Worm (Caenorhabditis elegans) whole organism, L4 larva: ENCODE results near the gene F16G10.1.

Experiments
- T20F7.1 ChIP-seq: fragments of 200-800 bp; sonication (Bioruptor generic); optimal IDR thresholded peaks from 2 replicates; lab custom pipeline; 2018; ENCODE audit warnings: mild to moderate bottlenecking, missing genetic modification characterization, missing compliant biosample characterization
- Y105C5A.15 ChIP-seq: fragments of 200-800 bp; sonication (Bioruptor generic); IDR thresholded peaks from 2 replicates; pipeline ENCODE4 v1.3.6; 2022; ENCODE audit warnings: missing genetic modification characterization, missing compliant biosample characterization
- ZK546.5 ChIP-seq, 2 experiments: sonication (generic microtip); optimal IDR thresholded peaks; 2 replicates each; lab custom pipeline; 2017; ENCODE audit warnings: missing biosample characterization in 2 of 2, missing genetic modification characterization in 2 of 2
- aha-1 ChIP-seq: fragments of 150-350 bp; peaks from one replicate; lab custom pipeline; 2014; ENCODE audit warnings: missing biosample characterization, missing genetic modification characterization
- ceh-62 ChIP-seq: sonication (generic microtip); optimal IDR thresholded peaks from 2 replicates; lab custom pipeline; 2017; ENCODE audit warnings: missing biosample characterization, missing genetic modification characterization
- ceh-82 ChIP-seq: sonication (generic microtip); optimal IDR thresholded peaks from 2 replicates; lab custom pipeline; 2017; ENCODE audit warnings: missing biosample characterization, missing genetic modification characterization
- ces-1 ChIP-seq: fragments of 150-350 bp; sonication (generic microtip); optimal IDR thresholded peaks from 4 replicates; lab custom pipeline; 2014; ENCODE audit warnings: missing biosample characterization, missing genetic modification reagents, missing genetic modification characterization
- daf-16 ChIP-seq, 3 experiments: sonication (generic microtip); optimal IDR thresholded peaks; 2 replicates each; lab custom pipeline; 2016 to 2017; ENCODE audit warnings: missing genetic modification characterization in 3 of 3, missing genetic modification reagents in 3 of 3, mild to moderate bottlenecking in 2 of 3, missing compliant biosample characterization in 2 of 3, missing biosample characterization in 1 of 3, moderate library complexity in 1 of 3
- dmd-8 ChIP-seq: fragments of 200-800 bp; sonication (Bioruptor generic); IDR thresholded peaks from 2 replicates; pipeline ENCODE4 v1.3.6; 2022; ENCODE audit warnings: missing genetic modification characterization, missing compliant biosample characterization
- dpl-1 ChIP-seq: fragments of 150-350 bp; optimal IDR thresholded peaks from 2 replicates; lab custom pipeline; 2014; ENCODE audit warnings: missing biosample characterization, missing genetic modification reagents, missing genetic modification characterization
- dve-1 ChIP-seq: sonication (generic microtip); optimal IDR thresholded peaks from 2 replicates; lab custom pipeline; 2017; ENCODE audit warnings: antibody characterized with exemption, mild to moderate bottlenecking, missing genetic modification characterization, missing compliant biosample characterization; ENCODE audit not compliant: insufficient read depth
- fos-1 ChIP-seq: fragments of 150-350 bp; optimal IDR thresholded peaks from 2 replicates; lab custom pipeline; 2014; ENCODE audit warnings: missing biosample characterization, missing genetic modification characterization
- hlh-30 ChIP-seq: sonication (generic microtip); optimal IDR thresholded peaks from 2 replicates; lab custom pipeline; 2017; ENCODE audit warnings: antibody characterized with exemption, mild to moderate bottlenecking, missing genetic modification characterization, missing compliant biosample characterization; ENCODE audit not compliant: insufficient read depth
- jun-1 ChIP-seq: fragments of 150-350 bp; optimal IDR thresholded peaks from 2 replicates; lab custom pipeline; 2014; ENCODE audit warnings: missing biosample characterization, missing genetic modification reagents, missing genetic modification characterization
- madf-5 ChIP-seq, 2 experiments: fragments of 200-800 bp; sonication (Bioruptor generic); IDR thresholded peaks; 2 replicates each; pipeline ENCODE4 v1.3.6; 2022; ENCODE audit warnings: missing compliant biosample characterization in 2 of 2, missing genetic modification characterization in 2 of 2
- mes-2 ChIP-seq: sonication (generic microtip); optimal IDR thresholded peaks from 2 replicates; lab custom pipeline; 2016; ENCODE audit warnings: missing genotype, mild to moderate bottlenecking, missing genetic modification characterization, missing compliant biosample characterization; ENCODE audit not compliant: poor library complexity, severe bottlenecking
- mxl-3 ChIP-seq: fragments of 200-800 bp; sonication (Bioruptor generic); optimal IDR thresholded peaks from 2 replicates; lab custom pipeline; 2018; ENCODE audit warnings: mild to moderate bottlenecking, missing genetic modification characterization, missing compliant biosample characterization
- nhr-102 ChIP-seq: sonication (generic microtip); optimal IDR thresholded peaks from 2 replicates; lab custom pipeline; 2016; ENCODE audit warnings: mild to moderate bottlenecking, missing genetic modification characterization, moderate library complexity, missing compliant biosample characterization
- nhr-11 ChIP-seq: fragments of 150-350 bp; optimal IDR thresholded peaks from 2 replicates; lab custom pipeline; 2014; ENCODE audit warnings: missing biosample characterization, missing genetic modification characterization
- nhr-237 ChIP-seq: sonication (generic microtip); optimal IDR thresholded peaks from 2 replicates; lab custom pipeline; 2017; ENCODE audit warnings: missing biosample characterization, missing genetic modification characterization
- nhr-28 ChIP-seq: fragments of 150-350 bp; optimal IDR thresholded peaks from 2 replicates; lab custom pipeline; 2014; ENCODE audit warnings: missing biosample characterization, missing genetic modification characterization
- nhr-41 ChIP-seq: fragments of 200-800 bp; sonication (Bioruptor generic); IDR thresholded peaks from 2 replicates; pipeline ENCODE4 v1.3.6; 2022; ENCODE audit warnings: missing genetic modification reagents, missing genetic modification characterization, missing compliant biosample characterization
- nhr-76 ChIP-seq: fragments of 150-350 bp; optimal IDR thresholded peaks from 2 replicates; lab custom pipeline; 2014; ENCODE audit warnings: missing biosample characterization, missing genetic modification characterization
- pha-4 ChIP-seq, 2 experiments: fragments of 150-350 bp in 1 of 2; fragments of 200-800 bp in 1 of 2; sonication (Bioruptor generic) in 1 of 2; IDR thresholded peaks in 1 of 2; optimal IDR thresholded peaks in 1 of 2; 2 replicates each; pipeline versions ENCODE4 v1.3.6 to Lab custom; 2014 to 2022; ENCODE audit warnings: missing genetic modification characterization in 2 of 2, missing genetic modification reagents in 2 of 2, missing biosample characterization in 1 of 2, missing compliant biosample characterization in 1 of 2
- php-3 ChIP-seq: fragments of 200-800 bp; sonication (Bioruptor generic); IDR thresholded peaks from 2 replicates; pipeline ENCODE4 v1.3.6; 2022; ENCODE audit warnings: missing genetic modification reagents, missing genetic modification characterization, missing compliant biosample characterization
- pqm-1 ChIP-seq: sonication (generic microtip); optimal IDR thresholded peaks from 2 replicates; lab custom pipeline; 2017; ENCODE audit warnings: missing biosample characterization, missing genetic modification characterization
- saeg-2 ChIP-seq: fragments of 200-800 bp; sonication (Bioruptor generic); IDR thresholded peaks from 2 replicates; pipeline ENCODE4 v1.3.6; 2022; ENCODE audit warnings: missing genetic modification reagents, missing genetic modification characterization, missing compliant biosample characterization
- sdz-12 ChIP-seq: fragments of 200-800 bp; sonication (Bioruptor generic); optimal IDR thresholded peaks from 2 replicates; lab custom pipeline; 2018; ENCODE audit warnings: mild to moderate bottlenecking, missing genetic modification characterization, missing compliant biosample characterization
- set-16 ChIP-seq: fragments of 200-800 bp; sonication (Bioruptor generic); IDR thresholded peaks from 2 replicates; pipeline ENCODE4 v1.3.6; 2022; ENCODE audit warnings: missing genetic modification reagents, missing genetic modification characterization, missing compliant biosample characterization
- tag-97 ChIP-seq: fragments of 200-800 bp; sonication (Bioruptor generic); IDR thresholded peaks from 2 replicates; pipeline ENCODE4 v1.3.6; 2022; ENCODE audit warnings: missing genetic modification characterization, missing compliant biosample characterization
- unc-62 ChIP-seq, 3 experiments: fragments of 150-350 bp in 1 of 3; sonication (generic microtip); optimal IDR thresholded peaks in 2 of 3; peaks in 1 of 3; 1 replicate in 1 of 3; 2 replicates in 2 of 3; lab custom pipeline; 2014 to 2017; ENCODE audit warnings: missing biosample characterization in 3 of 3, missing genetic modification characterization in 3 of 3, missing genetic modification reagents in 3 of 3, missing genotype in 1 of 3
- zfp-3 ChIP-seq: fragments of 200-800 bp; sonication (Bioruptor generic); conservative IDR thresholded peaks from 2 replicates; pipeline ENCODE4 v1.3.6; 2022; ENCODE audit warnings: missing genetic modification reagents, missing genetic modification characterization, missing compliant biosample characterization
- zip-11 ChIP-seq: fragments of 200-800 bp; sonication (Bioruptor generic); IDR thresholded peaks from 2 replicates; pipeline ENCODE4 v1.3.6; 2022; ENCODE audit warnings: missing genetic modification characterization, missing compliant biosample characterization
- ztf-11 ChIP-seq: fragments of 150-350 bp; optimal IDR thresholded peaks from 2 replicates; lab custom pipeline; 2014; ENCODE audit warnings: missing biosample characterization, missing genetic modification characterization

Gene F16G10.1

DNA sequence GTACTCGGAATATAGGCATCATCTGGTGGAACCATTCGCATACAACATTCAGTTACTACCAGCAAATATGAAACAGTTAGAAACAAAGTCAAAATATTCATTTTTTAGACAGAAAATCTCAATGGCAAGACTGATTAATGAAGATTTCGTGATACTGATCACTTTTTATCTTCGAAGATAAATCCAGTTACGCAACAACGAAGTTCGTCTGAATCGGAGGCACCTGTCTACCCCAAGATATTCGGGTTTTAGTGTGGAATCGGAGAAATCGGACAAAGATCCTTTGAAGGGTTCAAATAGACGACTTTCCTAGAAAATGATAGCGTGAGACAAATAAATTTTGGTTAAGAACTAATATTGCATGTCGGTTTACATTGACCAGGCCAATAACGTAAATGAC lies 8.2 kb upstream of the F16G10.1 start, which contains the start of gene F16G10.13 (continued):
- TF ChIP-seq dmd-8 (GFP tag; lab: Robert Waterston, UW) = no peak
- TF ChIP-seq zip-11 (GFP tag; lab: Robert Waterston, UW) = no peak

DNA sequence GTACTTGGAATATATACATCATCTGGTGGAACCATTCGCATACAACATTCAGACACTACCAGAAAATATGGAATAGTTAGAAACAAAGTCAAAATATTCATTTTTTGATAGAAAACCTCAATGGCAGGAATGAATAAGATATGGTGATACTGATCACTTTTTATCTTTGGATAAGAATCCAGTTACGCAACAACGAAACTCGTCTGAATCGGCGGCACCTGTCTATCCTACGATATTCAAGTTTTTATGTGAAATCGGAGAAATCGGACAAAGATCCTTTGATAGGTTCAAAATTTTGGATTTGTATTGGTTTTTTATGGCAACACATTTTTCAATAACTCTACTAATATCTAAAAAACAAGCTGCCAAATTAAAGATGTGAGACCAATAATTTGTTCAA lies 5.2 kb upstream of the F16G10.1 start, which contains the start of gene F16G10.14:
F16G10.14 (minus strand) TSS at position 101 of the 400 bp plus-strand sequence.
- TF ChIP-seq saeg-2 (GFP tag; lab: Robert Waterston, UW) = no peak
- TF ChIP-seq ZK546.5 (tag; optimal IDR thresholded peaks at IDR 0.05; lab: Kevin White, UChicago) = no peak

DNA sequence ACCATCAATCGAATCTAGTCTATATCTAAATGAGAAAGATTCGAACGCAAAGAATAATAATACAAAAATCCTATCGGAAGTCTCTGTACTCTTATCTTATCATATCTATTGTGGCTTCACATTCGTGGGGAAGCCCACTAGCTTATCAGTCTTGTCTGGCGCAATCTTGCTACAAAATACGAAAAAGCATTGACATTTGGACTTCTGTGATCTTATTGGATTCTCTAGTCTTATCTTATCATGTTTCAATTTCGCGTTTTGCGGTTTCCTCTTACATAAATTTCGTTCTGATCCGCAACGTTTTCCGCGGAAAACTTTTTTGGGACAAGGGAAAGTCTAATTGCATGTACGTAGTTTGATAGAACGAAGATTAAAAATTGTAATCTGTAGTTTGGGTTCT lies 4.3 kb upstream of the F16G10.1 start:
- TF ChIP-seq aha-1 (peak; percentile 43), nhr-41 (GFP tag; lab: Robert Waterston, UW) (no peak), nhr-28 (tag; lab: Kevin White, UChicago) (peak; percentile 95), mxl-3 (GFP tag; lab: Kevin White, UChicago) (no peak)

DNA sequence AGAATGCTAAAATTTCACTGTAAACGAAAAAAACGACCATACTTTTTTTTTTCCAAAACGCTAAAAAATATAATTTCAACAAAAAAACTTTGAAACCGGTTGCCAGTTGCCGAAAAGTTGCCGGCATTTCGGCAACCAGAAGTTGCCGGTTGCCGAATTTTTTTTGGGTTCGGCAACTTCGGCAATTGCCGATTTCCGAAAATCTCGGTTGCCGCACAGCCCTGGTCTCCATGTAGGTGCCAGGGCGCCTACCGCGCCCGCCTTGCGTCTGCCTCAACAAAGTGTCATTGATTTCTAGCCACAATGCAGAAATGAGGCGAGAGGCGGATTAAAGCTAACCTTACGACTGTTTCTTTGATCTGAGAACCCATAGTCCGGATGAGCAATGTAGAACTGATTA lies 7.0 kb downstream of the F16G10.1 start:
- no peak for TF ChIP-seq nhr-41 (GFP tag; lab: Robert Waterston, UW)
- TF ChIP-seq nhr-76 (tag; lab: Kevin White, UChicago) = no peak
- no peak for TF ChIP-seq sdz-12 (GFP tag; lab: Kevin White, UChicago)
- no peak for TF ChIP-seq tag-97 (GFP tag; lab: Robert Waterston, UW)
- TF ChIP-seq ceh-82 = no peak
- TF ChIP-seq dpl-1 = no peak
- no peak for TF ChIP-seq jun-1 (tag; lab: Kevin White, UChicago)
- TF ChIP-seq ces-1 (GFP tag; lab: Kevin White, UChicago) = no peak
- TF ChIP-seq Y105C5A.15 = no peak
- no peak for TF ChIP-seq ztf-11
- TF ChIP-seq set-16 (GFP tag; lab: Robert Waterston, UW) = peak; percentile 56; the same call in 1 of the 2 replicates
- TF ChIP-seq aha-1 = peak; percentile 82
- TF ChIP-seq fos-1 (tag; lab: Kevin White, UChicago) = no peak
- 0 out of 4 replicates have a peak, but pooled peaks of 1 of the 2 experiments have one; percentile 22 for TF ChIP-seq madf-5 (GFP tag; IDR thresholded peaks at IDR 0.05; lab: Robert Waterston, UW)
- TF ChIP-seq hlh-30 = no peak

DNA sequence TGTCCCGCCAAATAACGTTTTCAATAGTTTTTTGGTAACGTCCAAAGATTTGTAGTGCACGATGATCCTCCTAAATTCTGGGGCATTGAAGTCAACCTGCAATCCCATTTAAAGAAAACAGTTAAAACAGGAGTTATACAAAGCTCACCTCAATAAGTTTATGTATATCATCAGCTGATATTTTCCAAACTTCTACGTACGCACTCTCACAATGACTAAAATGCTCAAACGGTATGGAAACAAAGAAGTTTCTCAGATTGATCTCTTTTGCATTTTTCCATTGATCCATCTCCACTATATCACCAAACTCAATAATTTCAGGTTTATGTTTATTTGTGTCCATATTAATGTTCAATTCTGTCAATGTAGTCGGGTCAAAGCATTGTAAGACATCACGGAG lies 7.5 kb downstream of the F16G10.1 start:
- TF ChIP-seq nhr-11 (tag; lab: Kevin White, UChicago) (no peak), ceh-62 (tag; lab: Kevin White, UChicago) (no peak), unc-62 (GFP tag; optimal IDR thresholded peaks at IDR 0.05 in 1 of 2; lab: Kevin White, UChicago) (peak in 1 of 2 experiments; percentile 51), unc-62 (tag; optimal IDR thresholded peaks at IDR 0.05; lab: Kevin White, UChicago) (no peak), T20F7.1 (no peak), pha-4 (GFP tag; IDR thresholded peaks at IDR 0.05; lab: Robert Waterston, UW) (no peak), pha-4 (tag; optimal IDR thresholded peaks at IDR 0.05; lab: Kevin White, UChicago) (no peak), ztf-11 (no peak), zfp-3 (no peak)

DNA sequence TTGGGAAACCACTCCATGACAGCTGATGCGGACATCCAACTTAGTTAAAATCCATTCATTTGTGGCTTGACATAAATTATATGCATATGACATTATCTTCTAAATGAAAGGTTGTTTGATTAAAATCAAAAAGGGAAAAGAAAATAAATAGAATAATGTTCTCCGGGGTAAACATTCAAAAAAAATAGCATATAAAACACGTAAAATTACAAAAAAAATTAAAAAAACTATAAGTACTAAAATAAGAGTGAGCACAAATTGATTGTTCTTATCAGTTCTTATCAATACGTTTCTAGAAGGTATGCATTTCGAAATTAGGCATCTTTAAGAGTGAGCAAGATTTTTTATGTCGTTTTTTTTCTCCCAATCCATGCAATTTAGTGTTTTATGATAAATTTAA lies 8.6 kb downstream of the F16G10.1 start, which contains the start of gene fbxa-182:
fbxa-182 (minus strand) TSS at position 101 of the 400 bp plus-strand sequence.
- TF ChIP-seq daf-16 (GFP tag; optimal IDR thresholded peaks at IDR 0.05; lab: Kevin White, UChicago) = no peak
- peak; percentile 37 for TF ChIP-seq daf-16 (tag; optimal IDR thresholded peaks at IDR 0.05; lab: Kevin White, UChicago)
- peak; percentile 19 for TF ChIP-seq nhr-28 (tag; lab: Kevin White, UChicago)
- no peak for TF ChIP-seq nhr-102 (tag; lab: Kevin White, UChicago)
- peak in 1 of 2 experiments; percentile 9 for TF ChIP-seq unc-62 (GFP tag; optimal IDR thresholded peaks at IDR 0.05 in 1 of 2; lab: Kevin White, UChicago)
- TF ChIP-seq unc-62 (tag; optimal IDR thresholded peaks at IDR 0.05; lab: Kevin White, UChicago) = no peak
- TF ChIP-seq nhr-237 (tag; lab: Kevin White, UChicago) = no peak
- peak; percentile 14 for TF ChIP-seq dve-1 (tag; lab: Kevin White, UChicago)
- TF ChIP-seq php-3 (GFP tag; lab: Robert Waterston, UW) = 0 out of 2 replicates have a peak, but pooled peaks have one; percentile 23
- TF ChIP-seq nhr-76 (tag; lab: Kevin White, UChicago) = no peak
- TF ChIP-seq mes-2 (tag; lab: Kevin White, UChicago) = no peak
- peak; percentile 17 for TF ChIP-seq pqm-1 (tag; lab: Kevin White, UChicago)
